Worm (Caenorhabditis elegans) whole organism, L3 larva: ENCODE data around the gene Y75B8A.6.

ENCODE experiments used
- ceh-82 ChIP-seq: fragments of 150-350 bp; optimal IDR thresholded peaks from 2 replicates; lab custom pipeline; 2014; ENCODE audit warnings: missing biosample characterization, missing genetic modification characterization
- elt-1 ChIP-seq: fragments of 150-350 bp; optimal IDR thresholded peaks from 2 replicates; lab custom pipeline; 2014; ENCODE audit warnings: missing biosample characterization, missing genetic modification characterization
- elt-3 ChIP-seq, 3 experiments: fragments of 150-350 bp in 1 of 3; sonication (generic microtip) in 2 of 3; optimal IDR thresholded peaks; 2 replicates in 2 of 3; 4 replicates in 1 of 3; lab custom pipeline; 2014 to 2017; ENCODE audit warnings: missing biosample characterization in 3 of 3, missing genetic modification characterization in 3 of 3
- fkh-10 ChIP-seq: sonication (generic microtip); optimal IDR thresholded peaks from 2 replicates; lab custom pipeline; 2017; ENCODE audit warnings: missing biosample characterization, missing genetic modification reagents, missing genetic modification characterization
- fos-1 ChIP-seq: fragments of 150-350 bp; optimal IDR thresholded peaks from 2 replicates; lab custom pipeline; 2014; ENCODE audit warnings: missing biosample characterization, missing genetic modification characterization

ce11 chrIII:12131751-12132150 is 1.6 kb upstream of the Y75B8A.6 start:
- TF ChIP-seq fkh-10 (GFP tag; lab: Kevin White, UChicago) (no peak), ceh-82 (tag; lab: Kevin White, UChicago) (no peak), elt-1 (tag; lab: Kevin White, UChicago) (no peak), elt-3 (tag; optimal IDR thresholded peaks at IDR 0.05; lab: Kevin White, UChicago) (no peak), fos-1 (tag; lab: Kevin White, UChicago) (no peak)
